Worm (Caenorhabditis elegans) whole organism, L4/young adult: ENCODE data around the gene sdpn-1.

Experiments used
- W03F9.2 ChIP-seq: fragments of 150-350 bp; optimal IDR thresholded peaks from 2 replicates; lab custom pipeline; 2014; ENCODE audit warnings: missing biosample characterization, missing genetic modification characterization
- dao-5 ChIP-seq: sonication (generic microtip); optimal IDR thresholded peaks from 2 replicates; lab custom pipeline; 2016; ENCODE audit warnings: missing genotype, missing genetic modification characterization, moderate library complexity, missing compliant biosample characterization
- him-1 ChIP-seq: sonication (generic microtip); optimal IDR thresholded peaks from 2 replicates; lab custom pipeline; 2016; ENCODE audit warnings: missing genotype, missing genetic modification reagents, missing genetic modification characterization, missing compliant biosample characterization

Gene sdpn-1

ce11 chrX:7951578-7951977 lies 46.5 kb downstream of the sdpn-1 start:
- TF ChIP-seq dao-5 (tag; lab: Kevin White, UChicago), result no peak
- TF ChIP-seq him-1 (tag; lab: Kevin White, UChicago), result peak; percentile 89

ce11 chrX:7945438-7945837 lies 52.6 kb downstream of the sdpn-1 start:
- TF ChIP-seq him-1 (tag; lab: Kevin White, UChicago) (no peak), dao-5 (tag; lab: Kevin White, UChicago) (no peak), W03F9.2 (tag; lab: Kevin White, UChicago) (no peak)

- no peak for TF ChIP-seq dao-5 (tag; lab: Kevin White, UChicago)
Observed at ce11 chrX:7944999-7945398, 53.0 kb downstream of the sdpn-1 start, which contains the start of gene tnt-3. tnt-3 (minus strand) TSS chrX:7945099.

- TF ChIP-seq him-1 (tag; lab: Kevin White, UChicago) (no peak), dao-5 (tag; lab: Kevin White, UChicago) (no peak), W03F9.2 (tag; lab: Kevin White, UChicago) (no peak)
Observed at ce11 chrX:7942675-7943074, 55.4 kb downstream of the sdpn-1 start.
